Fruit fly (Drosophila melanogaster) whole organism, embryonic: ENCODE results near the gene Cip4.

Experiments
- Antp ChIP-seq: fragments of 200-800 bp; sonication (Bioruptor generic); optimal IDR thresholded peaks from 3 replicates; lab custom pipeline; 2016; ENCODE audit warnings: missing biosample characterization, missing genetic modification characterization
- Bdp1 ChIP-seq: fragments of 200-800 bp; sonication (Bioruptor generic); optimal IDR thresholded peaks from 3 replicates; lab custom pipeline; 2016; ENCODE audit warnings: missing biosample characterization, missing genetic modification characterization
- Blimp-1 ChIP-seq: fragments of 200-800 bp; sonication (Bioruptor generic); optimal IDR thresholded peaks from 3 replicates; lab custom pipeline; 2018; ENCODE audit warnings: missing biosample characterization, missing genetic modification characterization, mild to moderate bottlenecking, moderate library complexity, missing genetic modification reagents
- CG10147 ChIP-seq: fragments of 200-800 bp; sonication (Bioruptor generic); optimal IDR thresholded peaks from 2 replicates; lab custom pipeline; 2019; ENCODE audit warnings: missing biosample characterization, mild to moderate bottlenecking, missing genetic modification characterization, moderate library complexity
- CG10209 ChIP-seq: fragments of 200-800 bp; sonication (Bioruptor generic); optimal IDR thresholded peaks from 3 replicates; lab custom pipeline; 2017; ENCODE audit warnings: missing biosample characterization, mild to moderate bottlenecking, missing genetic modification characterization, missing genetic modification reagents
- CG10267 ChIP-seq: fragments of 200-800 bp; sonication (Bioruptor generic); optimal IDR thresholded peaks from 2 replicates; lab custom pipeline; 2018; ENCODE audit warnings: missing biosample characterization, mild to moderate bottlenecking, missing genetic modification characterization, moderate library complexity
- CG10321 ChIP-seq: fragments of 200-800 bp; sonication (Bioruptor generic); IDR thresholded peaks from 2 replicates; pipeline ENCODE4 v1.3.6; 2022; ENCODE audit warnings: missing biosample characterization, missing genetic modification characterization
- CG10979 ChIP-seq: fragments of 200-800 bp; sonication (Bioruptor generic); optimal IDR thresholded peaks from 2 replicates; lab custom pipeline; 2018; ENCODE audit warnings: missing biosample characterization, mild to moderate bottlenecking, missing genetic modification characterization, moderate library complexity
- CG14667 ChIP-seq: fragments of 200-800 bp; sonication (Bioruptor generic); IDR thresholded peaks from 2 replicates; pipeline ENCODE4 v1.3.6; 2022; ENCODE audit warnings: missing biosample characterization, missing genetic modification characterization
- CG14710 ChIP-seq: fragments of 200-800 bp; sonication (Bioruptor generic); optimal IDR thresholded peaks from 3 replicates; lab custom pipeline; 2019; ENCODE audit warnings: missing biosample characterization, mild to moderate bottlenecking, missing genetic modification characterization, moderate library complexity
- CG17361 ChIP-seq: fragments of 200-800 bp; sonication (Bioruptor generic); IDR thresholded peaks from 3 replicates; pipeline ENCODE4 v1.3.6; 2022; ENCODE audit warnings: missing biosample characterization, missing genetic modification characterization
- CG17385 ChIP-seq: fragments of 200-800 bp; sonication (Bioruptor generic); optimal IDR thresholded peaks from 3 replicates; lab custom pipeline; 2018; ENCODE audit warnings: missing biosample characterization, mild to moderate bottlenecking, missing genetic modification characterization
- CG17568 ChIP-seq: fragments of 200-800 bp; sonication (Bioruptor generic); optimal IDR thresholded peaks from 2 replicates; lab custom pipeline; 2018; ENCODE audit warnings: missing biosample characterization, mild to moderate bottlenecking, missing genetic modification characterization, moderate library complexity
- CG17612 ChIP-seq: fragments of 200-800 bp; sonication (Bioruptor generic); IDR thresholded peaks from 2 replicates; pipeline ENCODE4 v1.3.6; 2022; ENCODE audit warnings: missing biosample characterization, missing genetic modification characterization
- CG18262 ChIP-seq: fragments of 200-800 bp; optimal IDR thresholded peaks from 3 replicates; lab custom pipeline; 2019; ENCODE audit warnings: missing biosample characterization, mild to moderate bottlenecking, missing genetic modification characterization, moderate library complexity
- CG18619 ChIP-seq: fragments of 200-800 bp; sonication (Bioruptor generic); optimal IDR thresholded peaks from 3 replicates; lab custom pipeline; 2017; ENCODE audit warnings: missing biosample characterization, mild to moderate bottlenecking, missing genetic modification characterization
- CG2202 ChIP-seq: fragments of 200-800 bp; sonication (Bioruptor generic); optimal IDR thresholded peaks from 2 replicates; lab custom pipeline; 2018; ENCODE audit warnings: missing biosample characterization, mild to moderate bottlenecking, missing genetic modification characterization
- CG2712 ChIP-seq: fragments of 200-800 bp; optimal IDR thresholded peaks from 3 replicates; lab custom pipeline; 2019; ENCODE audit warnings: missing biosample characterization, mild to moderate bottlenecking, missing genetic modification characterization, moderate library complexity
- CG30431 ChIP-seq: fragments of 200-800 bp; sonication (Bioruptor generic); optimal IDR thresholded peaks from 2 replicates; lab custom pipeline; 2017; ENCODE audit warnings: missing biosample characterization, missing genetic modification characterization
- CG31224 ChIP-seq: fragments of 200-800 bp; sonication (Bioruptor generic); IDR thresholded peaks from 2 replicates; pipeline ENCODE4 v1.3.6; 2022; ENCODE audit warnings: missing biosample characterization, missing genetic modification characterization
- CG32532 ChIP-seq: fragments of 200-800 bp; sonication (Bioruptor generic); IDR thresholded peaks from 2 replicates; pipeline ENCODE4 v1.3.6; 2022; ENCODE audit warnings: missing biosample characterization, missing genetic modification characterization
- CG33557 ChIP-seq: fragments of 200-800 bp; sonication (Bioruptor generic); optimal IDR thresholded peaks from 2 replicates; lab custom pipeline; 2019; ENCODE audit warnings: missing biosample characterization, mild to moderate bottlenecking, missing genetic modification characterization, moderate library complexity
- CG6689 ChIP-seq: fragments of 200-800 bp; sonication (Bioruptor generic); IDR thresholded peaks from 2 replicates; pipeline ENCODE4 v1.3.6; 2022; ENCODE audit warnings: missing biosample characterization, missing genetic modification characterization
- CG7745 ChIP-seq: fragments of 200-800 bp; sonication (Bioruptor generic); optimal IDR thresholded peaks from 2 replicates; lab custom pipeline; 2018; ENCODE audit warnings: missing biosample characterization, mild to moderate bottlenecking, missing genetic modification characterization, moderate library complexity
- CG8089 ChIP-seq: fragments of 200-800 bp; sonication (Bioruptor generic); optimal IDR thresholded peaks from 3 replicates; lab custom pipeline; 2016; ENCODE audit warnings: missing biosample characterization, missing genetic modification characterization
- CG8924 ChIP-seq: fragments of 200-800 bp; optimal IDR thresholded peaks from 3 replicates; lab custom pipeline; 2019; ENCODE audit warnings: missing biosample characterization, mild to moderate bottlenecking, missing genetic modification characterization, moderate library complexity
- CG9727 ChIP-seq: fragments of 200-800 bp; sonication (Bioruptor generic); optimal IDR thresholded peaks from 3 replicates; lab custom pipeline; 2017; ENCODE audit warnings: missing biosample characterization, mild to moderate bottlenecking, missing genetic modification characterization
- Doc2 ChIP-seq: fragments of 200-800 bp; sonication (Bioruptor generic); IDR thresholded peaks from 2 replicates; pipeline ENCODE4 v1.3.6; 2022; ENCODE audit warnings: missing biosample characterization, missing genetic modification characterization
- H2.0 ChIP-seq: fragments of 200-800 bp; sonication (Bioruptor generic); IDR thresholded peaks from 2 replicates; pipeline ENCODE4 v1.3.6; 2022; ENCODE audit warnings: missing biosample characterization, missing genetic modification characterization
- HLH54F ChIP-seq: fragments of 200-800 bp; sonication (Bioruptor generic); optimal IDR thresholded peaks from 3 replicates; lab custom pipeline; 2016; ENCODE audit warnings: missing biosample characterization, missing genetic modification characterization
- Mad ChIP-seq: fragments of 200-800 bp; sonication (Bioruptor generic); optimal IDR thresholded peaks from 2 replicates; lab custom pipeline; 2016; ENCODE audit warnings: missing biosample characterization, missing genetic modification characterization
- Myb ChIP-seq: fragments of 200-800 bp; sonication (Bioruptor generic); optimal IDR thresholded peaks from 2 replicates; lab custom pipeline; 2016; ENCODE audit warnings: missing biosample characterization, missing genetic modification characterization
- Nf-YA ChIP-seq: fragments of 200-800 bp; sonication (Bioruptor generic); IDR thresholded peaks from 2 replicates; pipeline ENCODE4 v1.3.6; 2022; ENCODE audit warnings: missing biosample characterization, missing genetic modification characterization
- Rx ChIP-seq: fragments of 200-800 bp; sonication (Bioruptor generic); IDR thresholded peaks from 2 replicates; pipeline ENCODE4 v1.3.6; 2022; ENCODE audit warnings: missing biosample characterization, missing genetic modification characterization
- Sry-δ ChIP-seq: fragments of 200-800 bp; sonication (Bioruptor generic); optimal IDR thresholded peaks from 2 replicates; lab custom pipeline; 2016; ENCODE audit warnings: missing biosample characterization, missing genetic modification characterization
- Trl ChIP-seq, 3 experiments: fragments of >200 bp in 2 of 3; fragments of 200-800 bp in 1 of 3; sonication (Bioruptor generic) in 1 of 3; optimal IDR thresholded peaks; 2 replicates in 1 of 3; 3 replicates in 2 of 3; lab custom pipeline; 2016 to 2017; ENCODE audit warnings: missing biosample characterization in 1 of 3, missing genetic modification characterization in 1 of 3
- Xbp1 ChIP-seq: fragments of 200-800 bp; sonication (Bioruptor generic); optimal IDR thresholded peaks from 3 replicates; lab custom pipeline; 2016; ENCODE audit warnings: missing biosample characterization, mild to moderate bottlenecking, missing genetic modification characterization
- ab ChIP-seq: fragments of 200-800 bp; sonication (Bioruptor generic); optimal IDR thresholded peaks from 2 replicates; lab custom pipeline; 2016; ENCODE audit warnings: missing biosample characterization, missing genetic modification characterization
- ap ChIP-seq: fragments of 200-800 bp; sonication (Bioruptor generic); IDR thresholded peaks from 2 replicates; pipeline ENCODE4 v1.3.6; 2022; ENCODE audit warnings: missing biosample characterization, missing genetic modification characterization
- cato ChIP-seq: fragments of 200-800 bp; sonication (Bioruptor generic); optimal IDR thresholded peaks from 2 replicates; lab custom pipeline; 2016; ENCODE audit warnings: missing biosample characterization, missing genetic modification characterization, borderline replicate concordance
- caup ChIP-seq: fragments of 200-800 bp; sonication (Bioruptor generic); optimal IDR thresholded peaks from 3 replicates; lab custom pipeline; 2017; ENCODE audit warnings: missing biosample characterization, mild to moderate bottlenecking, missing genetic modification characterization, moderate library complexity; ENCODE audit not compliant: severe bottlenecking
- fd96Cb ChIP-seq: fragments of 200-800 bp; sonication (Bioruptor generic); optimal IDR thresholded peaks from 2 replicates; lab custom pipeline; 2018; ENCODE audit warnings: missing biosample characterization, mild to moderate bottlenecking, missing genetic modification characterization, moderate library complexity
- gt ChIP-seq: fragments of 200-800 bp; sonication (Bioruptor generic); IDR thresholded peaks from 2 replicates; pipeline ENCODE4 v1.3.6; 2022; ENCODE audit warnings: missing biosample characterization, missing genetic modification characterization
- klu ChIP-seq: fragments of 200-800 bp; sonication (Bioruptor generic); IDR thresholded peaks from 2 replicates; pipeline ENCODE4 v1.3.6; 2022; ENCODE audit warnings: missing biosample characterization, missing genetic modification characterization
- mirr ChIP-seq: fragments of 200-800 bp; sonication (Bioruptor generic); optimal IDR thresholded peaks from 3 replicates; lab custom pipeline; 2018; ENCODE audit warnings: missing biosample characterization, mild to moderate bottlenecking, missing genetic modification characterization
- p53 ChIP-seq: fragments of 200-800 bp; sonication (Bioruptor generic); optimal IDR thresholded peaks from 2 replicates; lab custom pipeline; 2016; ENCODE audit warnings: missing biosample characterization, missing genetic modification characterization
- pita ChIP-seq: fragments of 200-800 bp; sonication (Bioruptor generic); optimal IDR thresholded peaks from 2 replicates; lab custom pipeline; 2017; ENCODE audit warnings: missing biosample characterization, mild to moderate bottlenecking, missing genetic modification characterization
- sug ChIP-seq: fragments of 200-800 bp; optimal IDR thresholded peaks from 2 replicates; lab custom pipeline; 2019; ENCODE audit warnings: missing biosample characterization, mild to moderate bottlenecking, missing genetic modification characterization, moderate library complexity
- tio ChIP-seq: fragments of 200-800 bp; sonication (Bioruptor generic); optimal IDR thresholded peaks from 2 replicates; lab custom pipeline; 2017; ENCODE audit warnings: missing biosample characterization, missing genetic modification characterization, inconsistent platforms
- vvl ChIP-seq: fragments of 200-800 bp; sonication (Bioruptor generic); IDR thresholded peaks from 2 replicates; pipeline ENCODE4 v1.3.6; 2022; ENCODE audit warnings: missing biosample characterization, missing genetic modification characterization
- zfh1 ChIP-seq: fragments of 200-800 bp; sonication (Bioruptor generic); IDR thresholded peaks from 3 replicates; pipeline ENCODE4 v1.3.6; 2022; ENCODE audit warnings: missing biosample characterization, missing genetic modification characterization

Cip4 gene

dm6 chr3L:4378895-4379294, 15.0 kb upstream of the Cip4 start (continued):
- peak; percentile 43 for TF ChIP-seq Blimp-1 (GFP tag; lab: Kevin White, UChicago)
- TF ChIP-seq Nf-YA (GFP tag; lab: Robert Waterston, UW): no peak
- peak; percentile 35 for TF ChIP-seq fd96Cb (tag; lab: Kevin White, UChicago)
- no peak for TF ChIP-seq CG8089 (GFP tag; lab: Kevin White, UChicago)
- TF ChIP-seq Mad (GFP tag; lab: Kevin White, UChicago): no peak
- peak; percentile 61 for TF ChIP-seq CG18262 (tag; lab: Kevin White, UChicago)
- no peak for TF ChIP-seq p53
- TF ChIP-seq CG32532 (GFP tag; lab: Robert Waterston, UW): peak; percentile 59; the same call in 1 of the 2 replicates
- peak; percentile 75 for TF ChIP-seq CG9727 (GFP tag; lab: Kevin White, UChicago)
- TF ChIP-seq mirr (GFP tag; lab: Kevin White, UChicago): no peak
- TF ChIP-seq Bdp1 (GFP tag; lab: Kevin White, UChicago): no peak
- TF ChIP-seq HLH54F: peak; percentile 48
- no peak for TF ChIP-seq CG7745 (tag; lab: Kevin White, UChicago)
- TF ChIP-seq caup (GFP tag; lab: Kevin White, UChicago): peak; percentile 69
- no peak for TF ChIP-seq H2.0 (GFP tag; lab: Robert Waterston, UW)
- peak; percentile 48 for TF ChIP-seq CG2712
- no peak; the same call in 2 of the 3 replicates for TF ChIP-seq zfh1 (GFP tag; lab: Robert Waterston, UW)
- peak; percentile 57 for TF ChIP-seq CG18619 (GFP tag; lab: Kevin White, UChicago)
- no peak for TF ChIP-seq CG17612 (GFP tag; lab: Robert Waterston, UW)
- TF ChIP-seq CG10147: peak; percentile 67
- TF ChIP-seq Myb: no peak
- TF ChIP-seq CG10979 (tag; lab: Kevin White, UChicago): peak; percentile 55
- peak; percentile 50 for TF ChIP-seq tio (GFP tag; lab: Kevin White, UChicago)
- peak; percentile 58; the same call in 2 of the 3 replicates for TF ChIP-seq CG17361
- 0 out of 2 replicates have a peak, but pooled peaks have one; percentile 23 for TF ChIP-seq klu (GFP tag; lab: Robert Waterston, UW)
- peak; percentile 41 for TF ChIP-seq Xbp1 (GFP tag; lab: Kevin White, UChicago)
- peak; percentile 62 for TF ChIP-seq CG17385 (GFP tag; lab: Kevin White, UChicago)
- peak; percentile 53 for TF ChIP-seq CG6689
- TF ChIP-seq Sry-δ (GFP tag; lab: Kevin White, UChicago): no peak
- TF ChIP-seq Antp (GFP tag; lab: Kevin White, UChicago): no peak
- no peak for TF ChIP-seq CG10321
- TF ChIP-seq CG2202: no peak
- peak; percentile 44; the same call in 1 of the 2 replicates for TF ChIP-seq ap
- no peak for TF ChIP-seq ab (GFP tag; lab: Kevin White, UChicago)
- no peak for TF ChIP-seq CG33557
- TF ChIP-seq CG17568 (GFP tag; lab: Kevin White, UChicago): peak; percentile 45
- no peak for TF ChIP-seq Doc2 (GFP tag; lab: Robert Waterston, UW)
- peak; percentile 56 for TF ChIP-seq CG8924 (tag; lab: Kevin White, UChicago)
- peak; percentile 29 for TF ChIP-seq CG10267 (tag; lab: Kevin White, UChicago)
- TF ChIP-seq CG31224 (GFP tag; lab: Robert Waterston, UW): no peak
- peak; percentile 79 for TF ChIP-seq vvl (GFP tag; lab: Robert Waterston, UW)
- TF ChIP-seq gt (GFP tag; lab: Robert Waterston, UW): no peak
- no peak for TF ChIP-seq Rx
- TF ChIP-seq CG10209 (GFP tag; lab: Kevin White, UChicago): peak; percentile 64
- peak; percentile 7 for TF ChIP-seq CG14710 (tag; lab: Kevin White, UChicago)
- TF ChIP-seq sug: peak; percentile 56
- peak; percentile 34; the same call in 1 of the 2 replicates for TF ChIP-seq CG14667 (GFP tag; lab: Robert Waterston, UW)
- no peak for TF ChIP-seq CG30431 (GFP tag; lab: Kevin White, UChicago)
- no peak for TF ChIP-seq cato (GFP tag; lab: Kevin White, UChicago)
- no peak for TF ChIP-seq pita
- TF ChIP-seq Trl (optimal IDR thresholded peaks at IDR 0.05; lab: Kevin White, UChicago): peak in 1 of 2 experiments; percentile 8
- no peak for TF ChIP-seq Trl (GFP tag; optimal IDR thresholded peaks at IDR 0.05; lab: Kevin White, UChicago)
